Worm (Caenorhabditis elegans) whole organism, L1 larva: ENCODE results near the gene lin-18.

ENCODE experiments used
- C04F5.9 ChIP-seq: sonication (generic microtip); optimal IDR thresholded peaks from 2 replicates; lab custom pipeline; 2016; ENCODE audit warnings: missing genetic modification characterization, missing compliant biosample characterization
- ceh-82 ChIP-seq, 3 experiments: fragments of 150-350 bp in 1 of 3; sonication (generic microtip) in 2 of 3; optimal IDR thresholded peaks; 2 replicates each; lab custom pipeline; 2014 to 2017; ENCODE audit warnings: missing biosample characterization in 3 of 3, missing genetic modification characterization in 3 of 3
- efl-1 ChIP-seq, 4 experiments: fragments of 150-350 bp; optimal IDR thresholded peaks in 3 of 4; peaks in 1 of 4; 1 replicate in 1 of 4; 2 replicates in 3 of 4; lab custom pipeline; 2014; ENCODE audit warnings: missing biosample characterization in 2 of 4, missing genetic modification characterization in 2 of 4, missing genetic modification reagents in 2 of 4
- fkh-10 ChIP-seq: sonication (generic microtip); optimal IDR thresholded peaks from 2 replicates; lab custom pipeline; 2017; ENCODE audit warnings: missing biosample characterization, missing genetic modification reagents, missing genetic modification characterization
- hlh-17 ChIP-seq: fragments of 200-800 bp; sonication (Bioruptor generic); optimal IDR thresholded peaks from 2 replicates; lab custom pipeline; 2018; ENCODE audit warnings: missing genetic modification characterization, mild to moderate bottlenecking, missing compliant biosample characterization, moderate library complexity, borderline replicate concordance
- isw-1 ChIP-seq: fragments of 200-800 bp; sonication (Bioruptor generic); IDR thresholded peaks from 2 replicates; pipeline ENCODE4 v1.3.6; 2022; ENCODE audit warnings: missing genetic modification characterization, missing compliant biosample characterization
- lir-3 ChIP-seq: sonication (generic microtip); optimal IDR thresholded peaks from 2 replicates; lab custom pipeline; 2016; ENCODE audit warnings: mild to moderate bottlenecking, missing genetic modification characterization, moderate library complexity, missing compliant biosample characterization; ENCODE audit not compliant: poor library complexity
- lsy-2 ChIP-seq, 2 experiments: fragments of 150-350 bp; optimal IDR thresholded peaks; 2 replicates each; lab custom pipeline; 2014; ENCODE audit warnings: missing biosample characterization in 2 of 2, missing genetic modification characterization in 2 of 2
- nhr-11 ChIP-seq: fragments of 150-350 bp; optimal IDR thresholded peaks from 2 replicates; lab custom pipeline; 2014; ENCODE audit warnings: missing biosample characterization, missing genetic modification characterization
- nhr-12 ChIP-seq: sonication (generic microtip); optimal IDR thresholded peaks from 2 replicates; lab custom pipeline; 2017; ENCODE audit warnings: missing biosample characterization, missing genetic modification characterization
- nhr-77 ChIP-seq: fragments of 150-350 bp; optimal IDR thresholded peaks from 2 replicates; lab custom pipeline; 2014; ENCODE audit warnings: missing biosample characterization, missing genetic modification characterization
- unc-62 ChIP-seq: fragments of 150-350 bp; optimal IDR thresholded peaks from 2 replicates; lab custom pipeline; 2014; ENCODE audit warnings: missing biosample characterization, missing genetic modification reagents, missing genetic modification characterization
- zag-1 ChIP-seq: fragments of 150-350 bp; optimal IDR thresholded peaks from 2 replicates; lab custom pipeline; 2014; ENCODE audit warnings: missing biosample characterization, missing genetic modification characterization

- TF ChIP-seq isw-1 (GFP tag; lab: Robert Waterston, UW) (no peak), hlh-17 (GFP tag; lab: Kevin White, UChicago) (no peak), nhr-77 (no peak), lir-3 (tag; lab: Kevin White, UChicago) (no peak), efl-1 (optimal IDR thresholded peaks at IDR 0.05; lab: Kevin White, UChicago) (no peak), efl-1 (GFP tag; optimal IDR thresholded peaks at IDR 0.05 in 1 of 2; lab: Kevin White, UChicago) (no peak), lsy-2 (tag; optimal IDR thresholded peaks at IDR 0.05; lab: Kevin White, UChicago) (no peak), unc-62 (GFP tag; lab: Kevin White, UChicago) (no peak), ceh-82 (tag; optimal IDR thresholded peaks at IDR 0.05; lab: Kevin White, UChicago) (no peak), zag-1 (no peak), nhr-11 (tag; lab: Kevin White, UChicago) (no peak), fkh-10 (GFP tag; lab: Kevin White, UChicago) (no peak), C04F5.9 (tag; lab: Kevin White, UChicago) (no peak), nhr-12 (tag; lab: Kevin White, UChicago) (no peak)
Measured at ce11 chrX:3915748-3916147, 42.6 kb upstream of the lin-18 start, which contains the start of gene idpp-9.
